Worm (Caenorhabditis elegans): ENCODE results near the gene dhs-22.

DNA sequence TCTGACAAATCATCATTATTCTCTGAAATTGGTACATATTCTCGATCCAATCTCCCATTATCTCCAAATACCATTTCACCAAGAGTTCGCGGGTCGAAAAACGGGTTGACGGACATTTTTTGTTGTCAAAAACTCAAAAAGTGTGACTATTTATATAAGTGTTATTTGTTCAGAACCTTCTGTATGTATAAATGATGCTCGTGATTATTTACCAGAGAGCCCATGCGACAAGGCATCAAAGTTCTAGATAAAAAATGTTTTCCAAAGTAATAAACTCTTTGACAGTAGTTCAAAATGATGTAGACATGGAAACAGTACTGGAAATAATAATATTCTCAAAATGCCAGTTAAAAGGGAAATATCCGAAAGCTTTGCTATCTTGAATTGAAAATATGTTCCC, 41.4 kb upstream of the dhs-22 start:
- no peak for TF ChIP-seq pqm-1 (tag; optimal IDR thresholded peaks at IDR 0.05)
- TF ChIP-seq ceh-18 (tag; optimal IDR thresholded peaks at IDR 0.05): no peak
- no peak for TF ChIP-seq pha-4 (tag; optimal IDR thresholded peaks at IDR 0.05)
- TF ChIP-seq pat-9 (tag; optimal IDR thresholded peaks at IDR 0.05): no peak
- no peak for TF ChIP-seq eyg-1 (tag; optimal IDR thresholded peaks at IDR 0.05)
- no peak for TF ChIP-seq T23F11.4 (GFP tag; optimal IDR thresholded peaks at IDR 0.05)
- TF ChIP-seq tbx-2 (tag; optimal IDR thresholded peaks at IDR 0.05): no peak
- TF ChIP-seq ceh-19 (GFP tag; optimal IDR thresholded peaks at IDR 0.05): no peak
- TF ChIP-seq sdc-2 (tag; optimal IDR thresholded peaks at IDR 0.05): no peak
- TF ChIP-seq dve-1 (tag; optimal IDR thresholded peaks at IDR 0.05): no peak
- no peak for TF ChIP-seq hlh-30 (tag; optimal IDR thresholded peaks at IDR 0.05; ENCODE audit: insufficient read depth)
- no peak for TF ChIP-seq nhr-11 (tag; optimal IDR thresholded peaks at IDR 0.05)

Data from whole organism, late embryonic.